Worm (Caenorhabditis elegans): ENCODE data around the gene dkf-2.
A peak's percentile ranks its signal among the peaks of the same experiment; 100 is the strongest.

- no peak for TF ChIP-seq ceh-30 (tag; optimal IDR thresholded peaks at IDR 0.05)
- no peak for TF ChIP-seq pha-4 (tag; optimal IDR thresholded peaks at IDR 0.05)
- TF ChIP-seq pqm-1 (tag; optimal IDR thresholded peaks at IDR 0.05): no peak
- TF ChIP-seq ceh-19 (GFP tag; optimal IDR thresholded peaks at IDR 0.05): peak; percentile 41
- peak; percentile 32 for TF ChIP-seq K02D7.2 (tag; optimal IDR thresholded peaks at IDR 0.05)
- TF ChIP-seq hlh-6 (tag; optimal IDR thresholded peaks at IDR 0.05): no peak
- no peak for TF ChIP-seq ceh-9 (tag; optimal IDR thresholded peaks at IDR 0.05)
- no peak for TF ChIP-seq nfya-1 (tag; optimal IDR thresholded peaks at IDR 0.05)
- TF ChIP-seq elt-2 (tag; optimal IDR thresholded peaks at IDR 0.05): no peak
- no peak for TF ChIP-seq fkh-6 (tag; optimal IDR thresholded peaks at IDR 0.05)
Measured at ce11 chrV:16699752-16700259, 47.6 kb upstream of the dkf-2 start, which contains the start of gene Y70C5C.1.
